Fruit fly (Drosophila melanogaster) whole organism, pupa: ENCODE results near the gene MTF-1.
A peak's percentile ranks its signal among the peaks of the same experiment; 100 is the strongest.

Experiments used
- CG10348 ChIP-seq: fragments of 200-800 bp; sonication (Bioruptor generic); IDR thresholded peaks from 2 replicates; pipeline ENCODE4 v1.3.6; 2022; ENCODE audit warnings: missing biosample characterization, missing genetic modification characterization
- CG12605 ChIP-seq: fragments of 200-800 bp; sonication (Bioruptor generic); IDR thresholded peaks from 2 replicates; pipeline ENCODE4 v1.3.6; 2022; ENCODE audit warnings: missing biosample characterization, missing genetic modification characterization
- CG13204 ChIP-seq: fragments of 200-800 bp; sonication (Bioruptor generic); optimal IDR thresholded peaks from 2 replicates; lab custom pipeline; 2018; ENCODE audit warnings: missing biosample characterization, mild to moderate bottlenecking, missing genetic modification characterization, moderate library complexity
- CG14655 ChIP-seq: fragments of 200-800 bp; sonication (Bioruptor generic); optimal IDR thresholded peaks from 3 replicates; lab custom pipeline; 2017; ENCODE audit warnings: mild to moderate bottlenecking, missing biosample characterization, missing genetic modification reagents, missing genetic modification characterization
- CG15710 ChIP-seq: fragments of 200-800 bp; sonication (Bioruptor generic); optimal IDR thresholded peaks from 2 replicates; lab custom pipeline; 2018; ENCODE audit warnings: missing biosample characterization, mild to moderate bottlenecking, missing genetic modification characterization, moderate library complexity
- CG17806 ChIP-seq: fragments of 200-800 bp; sonication (Bioruptor generic); optimal IDR thresholded peaks from 2 replicates; lab custom pipeline; 2018; ENCODE audit warnings: missing biosample characterization, mild to moderate bottlenecking, missing genetic modification characterization, moderate library complexity
- CG32121 ChIP-seq: fragments of 200-800 bp; sonication (Bioruptor generic); IDR thresholded peaks from 2 replicates; pipeline ENCODE4 v1.3.6; 2022; ENCODE audit warnings: missing biosample characterization, missing genetic modification characterization
- CG34367 ChIP-seq: fragments of 200-800 bp; sonication (Bioruptor generic); optimal IDR thresholded peaks from 2 replicates; lab custom pipeline; 2018; ENCODE audit warnings: missing biosample characterization, mild to moderate bottlenecking, missing genetic modification characterization
- CG4496 ChIP-seq: fragments of 200-800 bp; sonication (Bioruptor generic); IDR thresholded peaks from 3 replicates; pipeline ENCODE4 v1.3.6; 2022; ENCODE audit warnings: missing biosample characterization, missing genetic modification characterization
- CG8159 ChIP-seq: fragments of 200-800 bp; sonication (Bioruptor generic); optimal IDR thresholded peaks from 3 replicates; lab custom pipeline; 2018; ENCODE audit warnings: missing biosample characterization, mild to moderate bottlenecking, missing genetic modification characterization, moderate library complexity
- CG8301 ChIP-seq: fragments of 200-800 bp; sonication (Bioruptor generic); optimal IDR thresholded peaks from 2 replicates; lab custom pipeline; 2018; ENCODE audit warnings: missing biosample characterization, mild to moderate bottlenecking, missing genetic modification characterization
- CG9948 ChIP-seq: fragments of 200-800 bp; sonication (Bioruptor generic); optimal IDR thresholded peaks from 2 replicates; lab custom pipeline; 2018; ENCODE audit warnings: missing biosample characterization, mild to moderate bottlenecking, missing genetic modification characterization, moderate library complexity
- D1 ChIP-seq: fragments of 200-800 bp; sonication (Bioruptor generic); optimal IDR thresholded peaks from 2 replicates; lab custom pipeline; 2018; ENCODE audit warnings: missing biosample characterization, mild to moderate bottlenecking, missing genetic modification characterization, moderate library complexity
- EcR ChIP-seq: fragments of 200-800 bp; sonication (Bioruptor generic); optimal IDR thresholded peaks from 3 replicates; lab custom pipeline; 2019; ENCODE audit warnings: missing biosample characterization, missing genetic modification characterization, mild to moderate bottlenecking, moderate library complexity, missing genetic modification reagents
- Ets98B ChIP-seq: fragments of 200-800 bp; sonication (Bioruptor generic); IDR thresholded peaks from 2 replicates; pipeline ENCODE4 v1.3.6; 2022; ENCODE audit warnings: missing biosample characterization, missing genetic modification characterization
- Pif1A ChIP-seq: fragments of 200-800 bp; sonication (Bioruptor generic); optimal IDR thresholded peaks from 3 replicates; lab custom pipeline; 2016; ENCODE audit warnings: missing biosample characterization, missing genetic modification characterization
- Pif1B ChIP-seq: fragments of 200-800 bp; sonication (Bioruptor generic); optimal IDR thresholded peaks from 3 replicates; lab custom pipeline; 2016; ENCODE audit warnings: missing biosample characterization, missing genetic modification characterization
- Snoo ChIP-seq: fragments of 200-800 bp; sonication (Bioruptor generic); optimal IDR thresholded peaks from 3 replicates; lab custom pipeline; 2017; ENCODE audit warnings: missing biosample characterization, mild to moderate bottlenecking, missing genetic modification characterization, inconsistent platforms
- fd96Ca ChIP-seq: fragments of 200-800 bp; sonication (Bioruptor generic); IDR thresholded peaks from 3 replicates; pipeline ENCODE4 v1.3.6; 2022; ENCODE audit warnings: missing biosample characterization, missing genetic modification characterization
- gl ChIP-seq: fragments of 200-800 bp; sonication (Bioruptor generic); optimal IDR thresholded peaks from 2 replicates; lab custom pipeline; 2018; ENCODE audit warnings: missing biosample characterization, mild to moderate bottlenecking, missing genetic modification characterization
- rn ChIP-seq: fragments of 200-800 bp; sonication (Bioruptor generic); IDR thresholded peaks from 2 replicates; pipeline ENCODE4 v1.3.6; 2022; ENCODE audit warnings: missing biosample characterization, missing genetic modification characterization

Gene MTF-1

DNA sequence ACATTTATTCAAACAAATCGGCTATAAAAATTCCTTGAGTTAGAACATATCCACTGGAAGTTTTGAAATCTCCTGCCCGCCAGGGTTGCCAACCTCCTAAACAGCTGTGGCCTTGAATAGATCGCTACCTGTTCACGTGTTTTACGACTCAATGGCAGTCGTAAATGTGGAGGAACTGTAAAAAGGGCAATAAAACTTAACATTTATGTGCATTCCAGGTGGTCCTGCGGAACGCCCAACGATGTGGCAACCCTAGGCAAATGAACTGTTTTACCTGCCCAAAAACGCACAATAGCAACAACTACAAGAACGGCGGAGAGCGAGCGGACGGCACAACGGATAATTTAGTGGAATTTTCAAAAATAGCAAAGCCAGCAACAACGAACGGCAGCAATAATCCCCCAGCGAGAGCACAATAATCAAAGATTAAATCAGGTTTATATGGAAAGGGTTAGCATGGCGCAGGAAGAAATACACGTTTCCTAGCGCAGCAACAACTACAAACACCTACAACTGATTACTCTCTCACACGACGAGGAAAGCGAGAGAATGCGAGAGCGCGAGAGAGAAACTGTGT is 31.6 kb downstream of the MTF-1 start:
- TF ChIP-seq CG8159 (tag; lab: Kevin White, UChicago) (no peak), CG15710 (tag; lab: Kevin White, UChicago) (no peak), CG9948 (peak; percentile 7), Pif1B (GFP tag; lab: Kevin White, UChicago) (no peak), CG12605 (no peak), CG13204 (no peak), EcR (GFP tag; lab: Kevin White, UChicago) (peak; percentile 81), CG14655 (GFP tag; lab: Kevin White, UChicago) (no peak), gl (tag; lab: Kevin White, UChicago) (no peak), CG17806 (tag; lab: Kevin White, UChicago) (peak; percentile 30), CG4496 (GFP tag; lab: Robert Waterston, UW) (peak; percentile 69; the same call in 2 of the 3 replicates), rn (GFP tag; lab: Robert Waterston, UW) (0 out of 2 replicates have a peak, but pooled peaks have one; percentile 28), CG8301 (tag; lab: Kevin White, UChicago) (no peak), CG34367 (peak; percentile 36), CG32121 (GFP tag; lab: Robert Waterston, UW) (peak; percentile 36), fd96Ca (GFP tag; lab: Robert Waterston, UW) (peak; percentile 47; the same call in 2 of the 3 replicates), Ets98B (no peak)
- TF ChIP-seq, all 21 proteins: peak for 8

DNA sequence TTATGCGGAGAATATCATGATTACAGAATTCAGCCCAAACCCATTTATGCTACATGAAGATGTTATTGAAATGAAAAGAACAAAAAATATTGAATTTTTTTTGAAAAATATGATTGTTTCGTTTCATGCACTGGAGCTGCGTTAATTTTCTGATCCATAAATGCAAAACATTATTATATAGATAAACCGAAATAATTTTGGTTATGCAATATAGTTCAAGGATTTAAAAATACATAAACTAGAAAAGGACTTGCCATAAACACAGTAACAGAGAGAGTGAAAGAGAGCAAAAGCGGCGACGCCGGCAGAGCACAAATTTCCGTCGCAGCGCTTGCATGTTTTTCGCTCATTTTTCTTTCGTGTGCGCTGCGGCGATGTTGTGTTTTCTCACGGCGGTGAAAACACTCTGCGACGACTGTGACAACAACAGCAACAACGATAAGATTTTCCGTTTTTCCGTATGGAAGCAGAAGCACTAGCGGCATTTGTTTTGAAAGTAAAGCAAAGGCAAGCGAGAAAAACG is 32.2 kb downstream of the MTF-1 start:
- peak; percentile 90 for TF ChIP-seq CG32121 (GFP tag; lab: Robert Waterston, UW)
- TF ChIP-seq CG10348 (GFP tag; lab: Robert Waterston, UW): peak; percentile 52; the same call in 1 of the 2 replicates
- TF ChIP-seq CG8301 (tag; lab: Kevin White, UChicago): peak; percentile 96
- peak; percentile 94 for TF ChIP-seq CG8159 (tag; lab: Kevin White, UChicago)
- TF ChIP-seq Pif1A (GFP tag; lab: Kevin White, UChicago): peak; percentile 94
- TF ChIP-seq CG17806 (tag; lab: Kevin White, UChicago): peak; percentile 90
- TF ChIP-seq Snoo: peak; percentile 89
- no peak for TF ChIP-seq fd96Ca (GFP tag; lab: Robert Waterston, UW)
- TF ChIP-seq rn (GFP tag; lab: Robert Waterston, UW): no peak
- peak; percentile 66 for TF ChIP-seq CG12605
- TF ChIP-seq Pif1B (GFP tag; lab: Kevin White, UChicago): peak; percentile 87
- no peak for TF ChIP-seq EcR (GFP tag; lab: Kevin White, UChicago)
- peak; percentile 92 for TF ChIP-seq CG4496 (GFP tag; lab: Robert Waterston, UW)
- peak; percentile 90 for TF ChIP-seq CG34367
- TF ChIP-seq CG9948: peak; percentile 88
- peak; percentile 93 for TF ChIP-seq D1 (tag; lab: Kevin White, UChicago)
- peak; percentile 91 for TF ChIP-seq CG15710 (tag; lab: Kevin White, UChicago)
- peak; percentile 62 for TF ChIP-seq gl (tag; lab: Kevin White, UChicago)
- TF ChIP-seq CG14655 (GFP tag; lab: Kevin White, UChicago): peak; percentile 96
- TF ChIP-seq CG13204: peak; percentile 49
- peak; percentile 91 for TF ChIP-seq Ets98B

DNA sequence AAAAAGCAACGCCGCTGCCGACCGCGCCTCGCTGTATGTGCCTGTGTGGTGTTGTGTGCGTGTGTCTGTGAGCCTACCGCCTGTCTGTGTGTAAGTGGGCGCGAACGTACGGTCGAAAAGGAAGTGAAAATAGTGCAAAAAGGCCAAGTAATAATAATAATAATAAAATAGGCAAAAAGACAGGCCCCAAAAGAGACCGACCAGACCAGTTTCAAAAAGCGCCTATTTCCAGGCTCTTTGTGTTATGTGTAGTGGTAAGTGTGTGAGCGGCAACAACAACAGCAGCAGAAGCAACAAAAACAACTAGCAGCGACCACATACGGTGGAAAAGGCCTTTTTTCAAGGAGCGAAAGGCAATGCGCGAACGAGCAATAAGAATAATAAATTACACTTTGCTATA is 32.7 kb downstream of the MTF-1 start:
- TF ChIP-seq fd96Ca (GFP tag; lab: Robert Waterston, UW) (0 out of 3 replicates have a peak, but pooled peaks have one; percentile 13), CG14655 (GFP tag; lab: Kevin White, UChicago) (no peak), D1 (tag; lab: Kevin White, UChicago) (no peak), CG8159 (tag; lab: Kevin White, UChicago) (peak; percentile 41), rn (GFP tag; lab: Robert Waterston, UW) (no peak), Pif1A (GFP tag; lab: Kevin White, UChicago) (peak; percentile 17), CG32121 (GFP tag; lab: Robert Waterston, UW) (no peak), CG13204 (peak; percentile 91), CG34367 (peak; percentile 54), CG8301 (tag; lab: Kevin White, UChicago) (no peak), CG9948 (peak; percentile 6), CG4496 (GFP tag; lab: Robert Waterston, UW) (0 out of 3 replicates have a peak, but pooled peaks have one; percentile 10), CG17806 (tag; lab: Kevin White, UChicago) (peak; percentile 46), gl (tag; lab: Kevin White, UChicago) (peak; percentile 82), CG12605 (peak; percentile 58; the same call in 1 of the 2 replicates), CG10348 (GFP tag; lab: Robert Waterston, UW) (no peak), Snoo (no peak), Pif1B (GFP tag; lab: Kevin White, UChicago) (no peak), EcR (GFP tag; lab: Kevin White, UChicago) (peak; percentile 21), CG15710 (tag; lab: Kevin White, UChicago) (peak; percentile 42), Ets98B (no peak)

DNA sequence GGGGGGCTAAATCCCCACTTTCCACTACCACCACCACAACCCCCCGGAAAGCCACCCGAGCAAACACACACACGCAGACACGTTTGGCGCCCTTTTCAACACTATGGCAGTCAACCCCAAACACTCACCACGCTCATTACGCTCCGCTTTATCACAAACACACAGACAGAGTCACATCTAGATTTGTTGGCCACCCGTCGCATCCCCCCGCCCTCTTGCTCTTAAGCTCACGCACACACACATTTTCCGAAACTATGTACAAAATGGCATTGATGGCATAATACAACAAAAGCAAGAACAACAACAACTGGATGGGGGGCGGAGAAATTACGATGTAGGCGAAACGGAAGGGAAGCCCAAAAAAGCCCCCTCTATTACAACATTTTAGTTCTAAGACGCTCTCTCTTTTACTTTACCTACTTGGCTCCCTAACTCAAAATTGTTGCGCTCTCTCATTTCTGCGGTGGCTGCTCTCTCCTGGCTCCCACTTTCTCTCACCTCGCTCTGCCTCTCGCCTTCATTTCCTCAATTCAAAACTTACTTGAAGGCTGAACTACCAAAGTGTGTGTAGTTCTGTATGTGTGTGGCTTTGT is 35.6 kb downstream of the MTF-1 start:
- no peak for TF ChIP-seq Pif1A (GFP tag; lab: Kevin White, UChicago)
- TF ChIP-seq rn (GFP tag; lab: Robert Waterston, UW): no peak
- no peak for TF ChIP-seq CG15710 (tag; lab: Kevin White, UChicago)
- TF ChIP-seq gl (tag; lab: Kevin White, UChicago): no peak
- TF ChIP-seq CG13204: no peak
- no peak for TF ChIP-seq CG8301 (tag; lab: Kevin White, UChicago)
- no peak for TF ChIP-seq D1 (tag; lab: Kevin White, UChicago)
- TF ChIP-seq CG8159 (tag; lab: Kevin White, UChicago): no peak
- no peak for TF ChIP-seq Snoo
- no peak for TF ChIP-seq CG34367
- TF ChIP-seq Pif1B (GFP tag; lab: Kevin White, UChicago): no peak
- TF ChIP-seq Ets98B: no peak
- TF ChIP-seq fd96Ca (GFP tag; lab: Robert Waterston, UW): no peak
- no peak for TF ChIP-seq EcR (GFP tag; lab: Kevin White, UChicago)
- no peak for TF ChIP-seq CG12605
- TF ChIP-seq CG10348 (GFP tag; lab: Robert Waterston, UW): no peak
- TF ChIP-seq CG4496 (GFP tag; lab: Robert Waterston, UW): no peak
